Worm (Caenorhabditis elegans) whole organism, early embryonic: ENCODE results near the gene F42H10.2.
A peak's percentile ranks its signal among the peaks of the same experiment; 100 is the strongest.

Source experiments
- B0310.2 ChIP-seq: sonication (generic microtip); optimal IDR thresholded peaks from 2 replicates; lab custom pipeline; 2016; ENCODE audit warnings: mild to moderate bottlenecking, missing genetic modification characterization, missing compliant biosample characterization
- F13C5.2 ChIP-seq: sonication (generic microtip); optimal IDR thresholded peaks from 2 replicates; lab custom pipeline; 2017; ENCODE audit warnings: mild to moderate bottlenecking, missing genetic modification characterization, inconsistent platforms, missing compliant biosample characterization
- aly-1 ChIP-seq: sonication (generic microtip); optimal IDR thresholded peaks from 2 replicates; lab custom pipeline; 2016; ENCODE audit warnings: missing genetic modification characterization, missing compliant biosample characterization
- ama-1 ChIP-seq: fragments of 150-350 bp; optimal IDR thresholded peaks from 2 replicates; lab custom pipeline; 2014
- ceh-13 ChIP-seq: fragments of 200-800 bp; sonication (Bioruptor generic); optimal IDR thresholded peaks from 2 replicates; lab custom pipeline; 2018; ENCODE audit warnings: mild to moderate bottlenecking, missing genetic modification characterization, missing compliant biosample characterization
- ceh-36 ChIP-seq: sonication (generic microtip); optimal IDR thresholded peaks from 2 replicates; lab custom pipeline; 2016; ENCODE audit warnings: missing genetic modification characterization, inconsistent platforms, missing compliant biosample characterization
- ets-7 ChIP-seq: sonication (generic microtip); optimal IDR thresholded peaks from 2 replicates; lab custom pipeline; 2016; ENCODE audit warnings: missing genotype, missing genetic modification characterization, missing compliant biosample characterization
- flt-1 ChIP-seq: fragments of 200-800 bp; sonication (Bioruptor generic); IDR thresholded peaks from 2 replicates; pipeline ENCODE4 v1.3.6; 2022; ENCODE audit warnings: missing genetic modification characterization, missing compliant biosample characterization
- hmbx-1 ChIP-seq: sonication (generic microtip); optimal IDR thresholded peaks from 2 replicates; lab custom pipeline; 2016; ENCODE audit warnings: mild to moderate bottlenecking, missing genetic modification characterization, missing compliant biosample characterization
- hmg-4 ChIP-seq: fragments of 200-800 bp; sonication (Bioruptor generic); optimal IDR thresholded peaks from 2 replicates; lab custom pipeline; 2018; ENCODE audit warnings: mild to moderate bottlenecking, missing genetic modification characterization, missing compliant biosample characterization
- hnd-1 ChIP-seq: sonication (generic microtip); optimal IDR thresholded peaks from 2 replicates; lab custom pipeline; 2016; ENCODE audit warnings: missing genetic modification characterization, missing compliant biosample characterization
- pes-1 ChIP-seq: fragments of 200-800 bp; sonication (Bioruptor generic); IDR thresholded peaks from 2 replicates; pipeline ENCODE4 v1.3.6; 2022; ENCODE audit warnings: missing genetic modification reagents, missing genetic modification characterization, missing compliant biosample characterization
- scrt-1 ChIP-seq: fragments of 200-800 bp; sonication (Bioruptor generic); IDR thresholded peaks from 2 replicates; pipeline ENCODE4 v1.3.6; 2022; ENCODE audit warnings: missing genetic modification characterization, missing compliant biosample characterization
- sea-1 ChIP-seq: fragments of 200-800 bp; sonication (Bioruptor generic); conservative IDR thresholded peaks from 2 replicates; pipeline ENCODE4 v1.3.6; 2022; ENCODE audit warnings: missing genetic modification characterization, missing compliant biosample characterization
- tbx-11 ChIP-seq: fragments of 200-800 bp; sonication (Bioruptor generic); IDR thresholded peaks from 2 replicates; pipeline ENCODE4 v1.3.6; 2022; ENCODE audit warnings: missing genetic modification characterization, missing compliant biosample characterization
- tbx-37 ChIP-seq: fragments of 200-800 bp; sonication (Bioruptor generic); conservative IDR thresholded peaks from 2 replicates; pipeline ENCODE4 v1.3.6; 2022; ENCODE audit warnings: missing genetic modification reagents, missing genetic modification characterization, missing compliant biosample characterization
- tra-4 ChIP-seq: sonication (generic microtip); optimal IDR thresholded peaks from 2 replicates; lab custom pipeline; 2017; ENCODE audit warnings: missing genetic modification characterization, missing compliant biosample characterization

The F42H10.2 gene

DNA sequence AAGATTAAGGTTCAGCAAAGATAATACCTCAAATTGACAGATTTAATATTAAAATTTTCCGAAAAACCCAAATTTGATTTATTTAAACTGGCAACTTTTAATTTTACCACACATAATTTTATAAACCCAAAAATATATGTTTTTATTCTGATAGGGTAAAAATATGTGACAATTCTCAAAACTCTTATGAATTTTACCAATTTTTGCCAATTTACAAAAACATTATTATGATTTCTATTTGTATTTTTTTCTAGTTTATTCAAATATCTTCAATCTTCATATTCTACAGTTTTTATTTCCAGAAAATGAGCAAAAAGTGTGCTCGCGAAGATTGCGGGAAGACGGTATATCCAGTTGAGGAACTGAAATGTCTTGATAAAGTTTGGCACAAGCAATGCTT is 6.6 kb upstream of the F42H10.2 start, which contains the start of gene F42H10.3:
Gene F42H10.3, plus strand, starts transcription at position 301 of the 400 bp plus-strand sequence.
- TF ChIP-seq sea-1 (GFP tag; lab: Robert Waterston, UW) (no peak), F13C5.2 (no peak), ama-1 (no peak), tbx-37 (GFP tag; lab: Robert Waterston, UW) (no peak), hmg-4 (GFP tag; lab: Kevin White, UChicago) (no peak), aly-1 (tag; lab: Kevin White, UChicago) (no peak), pes-1 (no peak), scrt-1 (GFP tag; lab: Robert Waterston, UW) (no peak), flt-1 (GFP tag; lab: Robert Waterston, UW) (no peak), B0310.2 (tag; lab: Kevin White, UChicago) (no peak), ceh-13 (GFP tag; lab: Kevin White, UChicago) (no peak), tra-4 (tag; lab: Kevin White, UChicago) (no peak), ets-7 (tag; lab: Kevin White, UChicago) (no peak), ceh-36 (tag; lab: Kevin White, UChicago) (no peak)

DNA sequence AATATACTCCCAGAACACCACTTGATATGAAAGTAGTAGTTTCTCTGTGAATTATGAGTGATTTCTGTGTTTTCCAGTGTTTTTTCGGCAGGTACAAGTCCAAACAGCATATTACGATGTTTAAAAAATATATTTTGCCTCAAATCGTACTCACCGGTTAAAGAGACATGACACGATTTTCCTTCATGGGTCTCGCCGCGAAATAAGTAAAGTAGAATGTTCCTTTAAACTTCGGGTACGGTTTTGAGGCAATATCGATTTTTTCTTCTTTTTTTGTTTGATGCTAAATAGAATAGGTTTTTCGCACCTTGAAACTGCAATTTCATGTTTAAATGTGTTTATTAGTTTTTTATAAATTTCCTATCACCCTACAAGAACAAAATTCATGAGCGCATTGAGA is 1.5 kb downstream of the F42H10.2 start:
- TF ChIP-seq flt-1 (GFP tag; lab: Robert Waterston, UW) = no peak

DNA sequence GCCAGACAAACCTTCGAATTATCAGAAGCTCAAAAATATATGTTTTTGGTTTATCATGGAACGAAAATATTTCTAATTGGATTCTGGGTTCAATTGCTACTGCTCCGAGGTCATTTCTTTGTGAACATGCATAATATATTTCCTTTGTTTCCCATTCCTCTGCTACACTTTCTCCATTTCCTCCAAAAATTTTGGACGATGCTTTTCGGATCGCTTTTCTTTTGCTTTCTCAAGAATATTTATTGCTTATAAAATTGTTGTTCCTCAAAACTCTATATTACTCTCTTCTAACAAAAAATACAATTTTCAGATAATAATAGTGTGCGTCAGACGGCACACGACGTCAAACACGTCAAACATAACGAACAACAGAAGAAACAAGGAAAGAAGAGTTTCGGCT is 4.3 kb downstream of the F42H10.2 start, which contains the start of gene pac-1:
Gene pac-1, plus strand, starts transcription at position 301 of the 400 bp plus-strand sequence.
- no peak for TF ChIP-seq aly-1 (tag; lab: Kevin White, UChicago)
- TF ChIP-seq ceh-36 (tag; lab: Kevin White, UChicago) = no peak
- TF ChIP-seq B0310.2 (tag; lab: Kevin White, UChicago) = no peak
- TF ChIP-seq hmg-4 (GFP tag; lab: Kevin White, UChicago) = no peak
- TF ChIP-seq tbx-11 (GFP tag; lab: Robert Waterston, UW) = no peak
- no peak for TF ChIP-seq tbx-37 (GFP tag; lab: Robert Waterston, UW)
- TF ChIP-seq tra-4 (tag; lab: Kevin White, UChicago) = no peak
- no peak for TF ChIP-seq ama-1
- no peak for TF ChIP-seq flt-1 (GFP tag; lab: Robert Waterston, UW)
- no peak for TF ChIP-seq pes-1
- TF ChIP-seq sea-1 (GFP tag; lab: Robert Waterston, UW) = no peak
- TF ChIP-seq ceh-13 (GFP tag; lab: Kevin White, UChicago) = no peak
- no peak for TF ChIP-seq hnd-1 (tag; lab: Kevin White, UChicago)
- no peak for TF ChIP-seq ets-7 (tag; lab: Kevin White, UChicago)
- TF ChIP-seq hmbx-1 = no peak
- no peak for TF ChIP-seq scrt-1 (GFP tag; lab: Robert Waterston, UW)
- TF ChIP-seq F13C5.2 = no peak

- TF ChIP-seq hmbx-1 = no peak
- peak; percentile 7 for TF ChIP-seq hmg-4 (GFP tag; lab: Kevin White, UChicago)
- no peak for TF ChIP-seq ama-1
- no peak for TF ChIP-seq pes-1
Observed at ce11 chrIII:8503341-8503740, 12.9 kb downstream of the F42H10.2 start.

ce11 chrIII:8504176-8504763 is 13.8 kb downstream of the F42H10.2 start:
- 0 out of 2 replicates have a peak, but pooled peaks have one; percentile 35 for TF ChIP-seq sea-1 (GFP tag; lab: Robert Waterston, UW)
- no peak for TF ChIP-seq B0310.2 (tag; lab: Kevin White, UChicago)

DNA sequence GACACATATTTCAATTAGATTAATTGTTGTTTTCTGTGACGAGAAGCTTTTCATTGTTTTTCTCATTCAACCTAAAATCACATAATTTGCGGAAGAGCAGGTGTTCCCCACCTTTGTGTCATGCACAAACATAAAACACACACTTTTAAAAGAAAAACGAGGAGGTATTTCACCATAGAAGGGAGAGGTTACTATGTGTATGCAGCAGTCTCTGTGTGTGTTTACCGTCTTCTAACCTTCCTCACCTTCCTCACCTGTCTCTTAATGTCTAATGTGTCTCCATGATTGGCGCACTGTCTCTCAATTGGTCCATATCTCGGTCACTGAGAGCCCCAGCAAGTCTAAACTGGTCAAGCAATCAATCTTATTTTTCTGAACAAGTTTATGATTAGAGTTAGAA is 15.9 kb downstream of the F42H10.2 start:
- TF ChIP-seq pes-1 (no peak), hmg-4 (GFP tag; lab: Kevin White, UChicago) (peak; percentile 33), F13C5.2 (no peak), ama-1 (no peak)

ce11 chrIII:8509218-8509617 is 18.8 kb downstream of the F42H10.2 start:
- no peak for TF ChIP-seq tbx-11 (GFP tag; lab: Robert Waterston, UW)
- TF ChIP-seq pes-1 = no peak
- no peak for TF ChIP-seq hnd-1 (tag; lab: Kevin White, UChicago)
- TF ChIP-seq hmg-4 (GFP tag; lab: Kevin White, UChicago) = no peak
- TF ChIP-seq B0310.2 (tag; lab: Kevin White, UChicago) = no peak
- no peak for TF ChIP-seq ceh-36 (tag; lab: Kevin White, UChicago)

DNA sequence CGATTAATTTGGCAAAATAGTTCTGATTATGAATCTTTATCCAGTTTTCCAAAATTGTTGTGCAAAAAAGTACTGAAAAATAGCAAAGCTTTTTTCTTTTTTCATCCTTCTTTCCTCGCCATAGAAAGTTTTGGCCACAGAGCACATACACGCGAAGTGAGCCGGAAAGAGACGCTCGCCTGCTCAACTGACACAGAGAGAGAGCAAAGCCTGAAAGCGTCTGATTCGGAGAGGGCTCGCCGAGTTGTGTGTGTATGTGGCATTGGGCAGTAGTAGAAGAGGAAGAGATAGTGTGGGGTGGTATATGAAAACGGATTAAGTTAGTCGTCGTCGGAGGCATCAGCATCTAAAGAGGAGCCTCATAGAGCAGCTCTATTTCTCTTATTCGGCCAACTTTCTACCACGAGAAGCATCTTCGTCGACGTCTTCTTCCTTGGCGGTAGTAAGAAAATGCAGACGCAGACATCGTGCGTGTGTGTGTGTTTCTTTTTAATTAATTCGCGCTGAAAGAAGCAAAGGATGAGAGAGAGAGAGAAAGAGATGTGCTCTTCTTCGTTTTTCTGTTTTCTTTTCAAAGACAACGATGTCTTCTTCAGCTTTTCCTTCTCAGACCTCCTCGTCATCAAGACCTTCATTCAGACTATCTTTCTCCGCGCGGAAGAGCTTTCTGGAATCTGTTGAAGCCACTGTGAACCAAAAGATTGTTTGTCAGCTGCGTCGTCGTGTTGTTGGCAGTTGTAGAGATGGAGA is 19.4 kb downstream of the F42H10.2 start:
- TF ChIP-seq ama-1 (no peak), aly-1 (tag; lab: Kevin White, UChicago) (no peak), sea-1 (GFP tag; lab: Robert Waterston, UW) (no peak)

- TF ChIP-seq hmg-4 (GFP tag; lab: Kevin White, UChicago) (peak; percentile 23), tbx-37 (GFP tag; lab: Robert Waterston, UW) (no peak), ceh-13 (GFP tag; lab: Kevin White, UChicago) (no peak)
Observed at ce11 chrIII:8511711-8512110, 21.3 kb downstream of the F42H10.2 start.
